Fruit fly (Drosophila melanogaster) ovary, adult (tissue): Measurements from ENCODE around the gene mst.

Experiments
- CG17801 ChIP-seq: fragments of 200-800 bp; optimal IDR thresholded peaks from 2 replicates; lab custom pipeline; 2019; ENCODE audit warnings: missing biosample characterization, mild to moderate bottlenecking, missing genetic modification characterization, moderate library complexity; ENCODE audit not compliant: partially characterized antibody

Gene mst

DNA sequence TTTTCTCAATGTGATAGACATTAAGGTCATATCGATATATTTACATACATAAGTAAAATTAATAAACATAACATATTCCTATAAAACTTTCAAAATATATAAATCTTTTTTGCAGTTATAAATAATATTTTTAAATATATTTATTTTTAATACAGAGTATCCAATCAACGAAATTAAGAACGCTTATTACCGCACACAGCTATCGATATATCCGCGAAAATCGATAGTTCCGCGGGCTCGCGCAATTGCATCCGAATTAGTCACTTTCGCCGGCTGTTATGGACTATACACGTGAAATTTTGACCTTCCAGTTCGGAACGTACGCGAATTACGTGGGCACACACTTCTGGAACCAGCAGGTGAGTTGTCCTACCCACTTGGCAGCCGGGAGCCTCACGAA lies at the start of gene mst:
mst (plus strand) TSS at position 244 of the 400 bp plus-strand sequence.
- no peak for TF ChIP-seq CG17801 (GFP tag; lab: Kevin White, UChicago)

DNA sequence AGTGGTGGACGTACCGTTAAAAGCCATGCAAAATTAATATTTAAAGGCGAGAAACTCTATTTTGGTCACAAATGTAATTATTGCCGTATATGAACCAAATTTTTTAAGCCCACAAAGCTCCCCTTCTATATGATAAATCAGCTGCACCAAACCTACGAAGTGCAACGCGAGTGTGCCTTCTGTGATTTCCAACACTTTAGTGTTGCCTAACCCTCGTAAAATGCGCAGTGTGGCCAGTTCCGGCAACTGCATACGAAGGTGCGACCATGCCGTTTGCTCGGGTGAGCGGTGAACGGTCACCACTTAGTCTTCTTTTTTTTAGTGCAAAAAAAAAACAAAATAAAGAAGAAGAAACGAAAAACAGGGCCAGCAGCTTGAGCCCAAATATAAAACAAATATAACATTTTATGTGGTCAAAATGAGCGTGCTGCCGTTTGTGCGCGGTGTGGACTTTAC lies 49.3 kb upstream of the mst start, which contains the start of the genes tty and fliI:
tty (minus strand) TSS at position 201 of the 456 bp plus-strand sequence.
fliI (plus strand) TSS at position 266 of the 456 bp plus-strand sequence.
- peak; percentile 95 for TF ChIP-seq CG17801 (GFP tag; lab: Kevin White, UChicago)

DNA sequence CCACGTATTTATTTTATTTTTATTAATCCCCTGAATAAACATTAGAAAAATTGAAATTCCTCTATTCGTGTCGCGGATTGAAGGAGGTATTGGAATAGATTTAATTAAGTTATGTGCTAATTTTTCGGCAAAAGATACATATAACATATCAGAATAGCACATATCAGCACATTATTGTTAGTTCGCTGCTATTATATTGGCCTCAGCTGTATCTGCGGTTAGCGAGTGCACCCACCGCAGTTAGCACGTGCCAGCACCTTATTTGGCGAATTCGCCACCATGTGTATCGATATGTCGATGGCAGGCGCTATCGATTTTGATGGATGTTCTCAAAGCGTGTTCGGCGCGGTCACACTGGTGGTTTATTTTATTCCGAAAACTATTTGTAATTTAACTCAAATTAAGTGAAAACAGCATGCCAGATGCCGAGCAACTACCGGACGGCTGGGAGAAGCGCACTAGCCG lies 43.7 kb upstream of the mst start, which contains the start of gene dod:
dod (plus strand) TSS at position 323 of the 465 bp plus-strand sequence.
- TF ChIP-seq CG17801 (GFP tag; lab: Kevin White, UChicago) = peak; percentile 56

DNA sequence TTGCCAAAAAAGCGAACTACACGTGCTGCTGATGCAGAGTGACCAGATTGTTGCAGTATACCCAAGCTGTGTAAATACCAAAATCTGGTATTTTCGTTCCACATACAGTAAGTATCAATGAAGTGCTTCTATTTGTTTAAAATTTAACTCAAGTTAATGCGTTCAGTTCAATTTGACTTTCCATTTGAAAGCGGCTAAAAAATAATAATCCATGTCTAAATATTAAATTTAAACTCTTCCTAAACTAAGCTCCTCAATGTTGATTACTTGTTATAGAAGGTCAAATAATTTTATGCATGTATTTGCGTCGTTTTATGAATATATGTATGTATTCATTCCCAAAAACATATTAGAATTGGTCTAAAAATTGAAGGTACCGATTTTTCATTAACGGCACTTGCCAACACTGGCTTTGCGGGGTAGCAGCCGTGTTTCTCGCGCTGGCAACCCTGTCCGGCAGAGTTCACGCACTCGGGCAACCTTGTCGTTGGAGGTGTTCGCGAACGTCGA lies 38.9 kb upstream of the mst start, which contains the start of the genes peng and sol:
peng (minus strand) TSS at position 44 of the 510 bp plus-strand sequence.
sol (plus strand) TSS at position 481 of the 510 bp plus-strand sequence.
- peak; percentile 56 for TF ChIP-seq CG17801 (GFP tag; lab: Kevin White, UChicago)

DNA sequence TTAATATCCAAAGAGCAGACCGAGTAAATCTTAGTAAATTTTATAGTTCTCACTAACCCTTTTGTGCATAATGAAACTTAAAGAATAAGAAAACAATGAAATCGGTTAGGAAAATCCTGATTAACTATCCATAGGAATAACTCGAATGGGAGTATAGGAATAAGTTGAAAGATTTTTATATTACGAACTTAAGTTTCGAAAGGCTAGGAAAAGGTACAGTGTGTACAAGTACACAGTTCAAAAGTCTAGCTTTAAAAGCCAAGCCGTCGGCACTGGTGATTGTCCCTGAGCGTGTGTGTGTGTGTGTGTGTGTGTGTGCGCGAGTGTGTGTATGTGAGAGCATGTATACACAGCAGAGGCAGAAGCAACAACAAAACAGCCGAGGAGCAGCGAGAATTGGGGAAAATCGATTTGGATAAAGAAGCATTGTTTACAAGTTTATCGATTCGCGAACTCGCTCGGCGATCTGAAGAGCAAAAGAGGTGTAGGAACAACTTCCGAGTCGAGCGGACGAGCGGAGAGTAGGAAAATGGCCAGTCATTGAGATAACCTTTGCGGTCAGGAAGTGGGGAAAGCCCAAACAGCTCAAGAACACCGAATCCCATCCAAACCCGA lies 37.5 kb upstream of the mst start:
- TF ChIP-seq CG17801 (GFP tag; lab: Kevin White, UChicago) = no peak

DNA sequence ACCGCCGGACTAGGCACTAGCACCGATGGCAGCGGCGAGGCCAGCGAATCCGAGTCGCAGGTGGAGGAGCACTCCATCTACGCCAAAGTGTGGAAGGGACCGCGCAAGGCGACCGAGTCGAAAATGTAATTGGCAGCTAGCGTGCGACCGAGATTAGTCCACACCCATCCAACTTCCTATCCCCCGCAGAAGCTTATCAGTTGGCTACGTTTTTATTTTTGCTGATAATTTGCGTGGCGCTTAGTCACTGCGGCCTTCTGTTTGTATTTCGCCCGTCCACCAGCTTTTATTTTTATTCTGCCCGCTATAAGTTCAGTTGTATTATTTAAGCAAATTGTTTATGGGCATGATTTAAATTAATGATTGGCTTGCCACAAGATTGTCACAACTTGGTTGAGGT lies 35.2 kb upstream of the mst start:
- no peak for TF ChIP-seq CG17801 (GFP tag; lab: Kevin White, UChicago)

DNA sequence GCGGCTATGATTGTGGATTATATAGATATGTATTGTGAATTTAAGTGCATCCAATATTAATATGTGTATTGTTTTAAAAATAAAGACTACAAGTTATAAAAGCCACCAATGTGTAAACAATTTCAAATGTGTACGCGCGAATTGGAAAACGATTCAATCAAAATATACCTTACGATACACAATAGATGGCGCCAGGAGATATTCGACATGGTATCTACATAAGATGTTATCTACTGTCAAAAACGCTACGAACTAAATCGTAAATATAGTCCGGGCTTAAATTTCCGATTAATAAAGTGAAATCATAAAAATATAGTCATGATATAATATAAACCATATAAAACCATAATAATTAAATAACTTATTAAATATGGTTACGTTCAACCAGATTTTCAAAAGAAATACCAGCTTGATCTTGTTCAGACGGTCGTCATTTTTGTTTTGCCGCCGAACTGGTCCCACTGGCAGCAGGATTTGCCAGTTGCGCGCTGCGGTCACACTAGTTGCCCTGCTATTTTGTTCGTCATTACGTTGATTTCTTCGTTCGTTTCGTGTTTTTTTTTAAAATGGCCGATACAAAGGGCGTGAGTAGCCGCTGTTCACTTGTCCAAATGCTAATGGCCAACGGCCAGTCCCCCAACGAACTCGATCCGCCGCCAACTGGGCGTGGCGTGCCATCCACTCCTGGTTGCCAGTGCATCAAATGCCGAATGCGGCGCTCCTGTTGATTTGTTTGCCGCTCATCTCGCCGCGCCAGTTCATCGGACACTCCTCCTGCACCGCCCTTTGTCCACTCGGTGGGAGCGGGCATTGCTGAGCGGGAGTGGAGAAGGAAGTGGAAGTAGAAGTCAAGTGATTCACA lies 30.7 kb upstream of the mst start, which contains the start of gene Septin1:
Septin1 (plus strand) TSS at position 477 of the 862 bp plus-strand sequence.
- TF ChIP-seq CG17801 (GFP tag; lab: Kevin White, UChicago) = no peak

DNA sequence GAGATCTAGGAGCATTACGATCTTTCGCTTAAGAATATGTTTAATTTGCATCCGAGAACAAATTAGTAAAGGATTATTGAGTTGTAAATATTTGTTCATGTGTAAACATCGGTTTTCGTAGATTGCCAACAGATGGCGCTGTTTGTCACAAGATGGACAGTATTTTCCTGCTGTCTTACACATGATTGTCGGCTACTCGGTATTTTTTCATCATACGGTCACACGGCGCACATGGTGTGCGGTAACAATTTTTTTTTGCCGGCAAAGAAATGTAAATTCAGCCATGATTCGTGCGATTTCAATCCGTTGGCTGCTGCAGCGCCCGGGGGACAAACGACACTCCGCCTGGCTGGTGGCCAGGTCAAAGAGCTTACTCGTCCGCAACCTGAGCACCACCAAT lies 25.9 kb upstream of the mst start, which contains the start of the genes bbx and waw:
bbx (plus strand) TSS at position 151 of the 400 bp plus-strand sequence.
waw (plus strand) TSS at position 151 of the 400 bp plus-strand sequence.
- TF ChIP-seq CG17801 (GFP tag; lab: Kevin White, UChicago) = no peak

DNA sequence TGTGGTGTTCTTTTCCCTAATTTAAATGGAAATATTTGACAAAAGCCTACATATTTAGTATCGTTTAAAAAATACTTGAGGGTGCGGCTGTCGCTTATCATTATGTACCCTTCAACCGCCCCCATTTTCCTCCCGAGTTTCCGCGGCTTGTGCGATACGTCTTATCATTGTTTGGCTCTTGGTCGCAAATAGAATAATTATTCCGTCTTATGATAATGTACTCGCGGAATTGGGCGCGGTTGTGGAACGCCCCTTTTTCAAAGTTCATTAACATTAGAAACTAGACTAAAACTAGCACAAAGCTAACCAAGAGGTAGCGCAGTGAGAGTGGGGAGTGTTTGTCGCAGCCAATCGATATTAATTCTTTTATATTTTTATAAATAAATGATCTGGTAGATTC lies 23.4 kb upstream of the mst start:
- no peak for TF ChIP-seq CG17801 (GFP tag; lab: Kevin White, UChicago)

DNA sequence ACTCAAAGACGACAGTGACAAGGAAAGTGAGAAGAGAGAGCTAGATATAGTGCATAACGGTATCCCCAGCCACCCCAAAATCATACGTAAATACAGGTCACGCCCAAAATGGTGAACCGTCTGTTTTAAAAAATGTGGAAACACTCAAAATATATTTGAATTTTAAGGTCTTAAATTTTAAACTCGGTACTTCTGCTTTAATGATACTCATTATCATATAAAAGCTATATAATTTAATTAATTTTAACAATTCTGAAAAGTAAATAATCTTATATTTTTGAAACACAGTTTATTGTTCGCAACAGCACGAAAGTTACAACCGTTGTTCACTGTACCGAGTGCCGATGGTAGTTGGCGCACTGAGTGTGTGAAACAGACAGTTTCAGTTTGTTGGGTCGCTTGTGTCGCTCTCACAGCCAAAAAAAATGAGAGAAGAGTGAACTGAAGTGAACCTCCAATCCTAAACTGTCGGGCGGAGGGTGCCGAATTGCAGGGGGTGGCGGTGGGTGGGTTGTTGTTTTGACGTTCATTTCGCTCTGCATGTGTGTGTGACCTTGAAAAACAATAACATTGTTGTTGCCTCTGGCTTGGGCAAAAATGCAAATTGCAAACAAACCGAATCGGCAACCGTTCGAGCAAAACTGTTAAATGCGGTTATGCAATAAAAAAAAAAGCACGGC lies 22.3 kb upstream of the mst start:
- TF ChIP-seq CG17801 (GFP tag; lab: Kevin White, UChicago) = peak; percentile 94

DNA sequence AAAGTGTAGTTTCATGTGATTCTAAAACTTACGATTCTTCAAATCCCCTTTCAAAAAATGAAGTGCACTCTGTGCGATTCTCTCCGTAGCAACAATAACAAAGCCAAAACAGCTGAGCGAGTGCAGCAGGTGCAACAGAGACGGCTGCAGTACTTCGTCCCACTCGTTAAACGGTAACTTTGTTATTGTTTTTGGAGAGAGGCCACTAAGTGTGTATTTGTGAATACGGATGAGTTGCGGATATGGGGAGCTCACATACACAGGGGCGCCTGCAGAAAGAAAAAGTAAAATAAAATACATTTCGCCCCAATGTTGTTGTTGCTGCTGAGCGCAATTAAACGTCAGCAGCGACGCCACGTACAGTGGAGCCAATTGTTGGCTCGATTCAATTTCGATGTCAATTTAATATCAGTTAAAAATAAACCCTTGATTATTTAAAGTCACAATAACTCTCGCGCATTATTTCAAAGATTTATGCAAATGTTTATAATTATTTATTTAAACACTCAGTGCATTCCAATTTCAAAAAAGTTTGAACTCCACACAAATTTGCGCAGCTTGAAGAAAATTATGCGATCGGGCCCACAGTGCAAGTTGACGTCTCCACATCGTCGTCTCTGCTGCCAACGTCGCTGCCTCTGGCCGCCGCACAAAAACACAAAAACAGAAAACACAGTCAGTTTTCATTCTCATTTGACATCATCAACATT lies 21.3 kb upstream of the mst start:
- TF ChIP-seq CG17801 (GFP tag; lab: Kevin White, UChicago) = peak; percentile 99

DNA sequence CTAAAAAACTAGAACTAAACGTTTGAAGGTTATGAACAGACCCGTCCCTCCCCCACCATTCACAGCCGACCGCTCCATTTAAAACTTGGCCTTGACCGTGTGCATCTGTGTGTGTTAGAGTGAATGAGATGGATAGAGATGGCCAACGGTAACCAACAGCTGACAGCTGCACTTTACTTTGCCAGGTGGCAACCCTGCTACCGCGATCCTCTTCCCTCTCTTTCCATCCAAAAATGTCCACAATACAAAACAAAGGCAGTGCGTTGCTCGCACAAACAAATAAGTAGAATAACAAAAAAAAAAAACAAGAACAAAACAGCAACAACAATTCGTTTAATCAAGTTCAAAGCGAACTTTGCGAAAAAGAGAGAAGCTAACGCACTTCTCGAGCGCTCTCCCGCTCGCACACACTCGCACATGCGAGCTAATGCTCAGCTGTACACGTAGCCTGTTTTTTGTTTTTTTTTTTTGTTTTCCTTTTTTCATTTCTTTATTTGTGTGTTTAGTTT lies 20.3 kb upstream of the mst start:
- TF ChIP-seq CG17801 (GFP tag; lab: Kevin White, UChicago) = no peak
